Fruit fly (Drosophila melanogaster) whole organism, embryonic: ENCODE measurements around the gene CG9107.

Experiments used
- Adf1 ChIP-seq: fragments of 200-800 bp; sonication (Bioruptor generic); IDR thresholded peaks from 2 replicates; pipeline ENCODE4 v1.3.6; 2022; ENCODE audit warnings: missing biosample characterization, missing genetic modification characterization
- Atf6 ChIP-seq: fragments of 200-800 bp; sonication (Bioruptor generic); IDR thresholded peaks from 2 replicates; pipeline ENCODE4 v1.3.6; 2022; ENCODE audit warnings: missing biosample characterization, missing genetic modification characterization
- Bdp1 ChIP-seq: fragments of 200-800 bp; sonication (Bioruptor generic); optimal IDR thresholded peaks from 3 replicates; lab custom pipeline; 2016; ENCODE audit warnings: missing biosample characterization, missing genetic modification characterization
- CG10654 ChIP-seq: fragments of 200-800 bp; sonication (Bioruptor generic); optimal IDR thresholded peaks from 2 replicates; lab custom pipeline; 2016; ENCODE audit warnings: missing biosample characterization, missing genetic modification characterization
- CG1233 ChIP-seq: fragments of 200-800 bp; sonication (Bioruptor generic); optimal IDR thresholded peaks from 4 replicates; lab custom pipeline; 2018; ENCODE audit warnings: missing biosample characterization, mild to moderate bottlenecking, missing genetic modification characterization
- CG13287 ChIP-seq: fragments of 200-800 bp; sonication (Bioruptor generic); IDR thresholded peaks from 2 replicates; pipeline ENCODE4 v1.3.6; 2022; ENCODE audit warnings: missing biosample characterization, missing genetic modification characterization; ENCODE audit not compliant: partially characterized antibody
- CG13296 ChIP-seq: fragments of 200-800 bp; sonication (Bioruptor generic); optimal IDR thresholded peaks from 3 replicates; lab custom pipeline; 2018; ENCODE audit warnings: missing biosample characterization, mild to moderate bottlenecking, missing genetic modification characterization
- CG14014 ChIP-seq: fragments of 200-800 bp; sonication (Bioruptor generic); IDR thresholded peaks from 2 replicates; pipeline ENCODE4 v1.3.6; 2022; ENCODE audit warnings: missing biosample characterization, missing genetic modification characterization
- CG14441 ChIP-seq: fragments of 200-800 bp; sonication (Bioruptor generic); IDR thresholded peaks from 2 replicates; pipeline ENCODE4 v1.3.6; 2022; ENCODE audit warnings: missing biosample characterization, missing genetic modification characterization
- CG2116 ChIP-seq: fragments of 200-800 bp; sonication (Bioruptor generic); optimal IDR thresholded peaks from 3 replicates; lab custom pipeline; 2018; ENCODE audit warnings: missing biosample characterization, mild to moderate bottlenecking, missing genetic modification characterization
- CG2875 ChIP-seq: fragments of 200-800 bp; sonication (Bioruptor generic); optimal IDR thresholded peaks from 2 replicates; lab custom pipeline; 2017; ENCODE audit warnings: missing biosample characterization, mild to moderate bottlenecking, missing genetic modification characterization, missing genetic modification reagents
- CG3995 ChIP-seq: fragments of 200-800 bp; sonication (Bioruptor generic); optimal IDR thresholded peaks from 3 replicates; lab custom pipeline; 2016; ENCODE audit warnings: missing biosample characterization, missing genetic modification characterization
- CG6854 ChIP-seq: fragments of 200-800 bp; sonication (Bioruptor generic); optimal IDR thresholded peaks from 3 replicates; lab custom pipeline; 2017; ENCODE audit warnings: missing biosample characterization, mild to moderate bottlenecking, missing genetic modification characterization
- CG7271 ChIP-seq: fragments of 200-800 bp; sonication (Bioruptor generic); optimal IDR thresholded peaks from 2 replicates; lab custom pipeline; 2018; ENCODE audit warnings: missing biosample characterization, mild to moderate bottlenecking, missing genetic modification characterization, moderate library complexity
- CG7928 ChIP-seq: fragments of 200-800 bp; sonication (Bioruptor generic); optimal IDR thresholded peaks from 2 replicates; lab custom pipeline; 2017; ENCODE audit warnings: missing biosample characterization, mild to moderate bottlenecking, missing genetic modification characterization
- CG9817 ChIP-seq: fragments of 200-800 bp; sonication (Bioruptor generic); optimal IDR thresholded peaks from 2 replicates; lab custom pipeline; 2018; ENCODE audit warnings: missing biosample characterization, mild to moderate bottlenecking, missing genetic modification characterization, moderate library complexity
- Chrac-16 ChIP-seq: fragments of 200-800 bp; sonication (Bioruptor generic); optimal IDR thresholded peaks from 3 replicates; lab custom pipeline; 2016; ENCODE audit warnings: missing biosample characterization, missing genetic modification characterization
- CrebB ChIP-seq: fragments of 200-800 bp; sonication (Bioruptor generic); optimal IDR thresholded peaks from 3 replicates; lab custom pipeline; 2018; ENCODE audit warnings: missing biosample characterization, mild to moderate bottlenecking, missing genetic modification characterization
- Dip3 ChIP-seq: fragments of 200-800 bp; sonication (Bioruptor generic); optimal IDR thresholded peaks from 3 replicates; lab custom pipeline; 2016; ENCODE audit warnings: missing biosample characterization, missing genetic modification characterization
- E2f1 ChIP-seq: fragments of 200-800 bp; sonication (Bioruptor generic); IDR thresholded peaks from 2 replicates; pipeline ENCODE4 v1.3.6; 2022; ENCODE audit warnings: missing biosample characterization, missing genetic modification characterization
- Ets97D ChIP-seq: fragments of 200-800 bp; sonication (Bioruptor generic); optimal IDR thresholded peaks from 3 replicates; lab custom pipeline; 2016; ENCODE audit warnings: missing biosample characterization, missing genetic modification characterization
- GATAe ChIP-seq: fragments of 200-800 bp; sonication (Bioruptor generic); conservative IDR thresholded peaks from 2 replicates; pipeline ENCODE4 v1.3.6; 2022; ENCODE audit warnings: missing biosample characterization, missing genetic modification characterization
- Gug ChIP-seq: fragments of 200-800 bp; sonication (Bioruptor generic); IDR thresholded peaks from 4 replicates; pipeline ENCODE4 v1.3.6; 2022; ENCODE audit warnings: missing biosample characterization, missing genetic modification characterization
- HLH4C ChIP-seq: fragments of 200-800 bp; sonication (Bioruptor generic); IDR thresholded peaks from 3 replicates; pipeline ENCODE4 v1.3.6; 2022; ENCODE audit warnings: missing biosample characterization, missing genetic modification characterization; ENCODE audit not compliant: partially characterized antibody
- Hey ChIP-seq: fragments of 200-800 bp; sonication (Bioruptor generic); optimal IDR thresholded peaks from 3 replicates; lab custom pipeline; 2018; ENCODE audit warnings: missing biosample characterization, mild to moderate bottlenecking, missing genetic modification characterization
- MESR4 ChIP-seq: fragments of 200-800 bp; sonication (Bioruptor generic); optimal IDR thresholded peaks from 2 replicates; lab custom pipeline; 2018; ENCODE audit warnings: missing biosample characterization, mild to moderate bottlenecking, missing genetic modification characterization, moderate library complexity
- Max ChIP-seq: fragments of 200-800 bp; sonication (Bioruptor generic); optimal IDR thresholded peaks from 2 replicates; lab custom pipeline; 2016; ENCODE audit warnings: missing biosample characterization, mild to moderate bottlenecking, missing genetic modification characterization
- Med ChIP-seq: fragments of 200-800 bp; sonication (Bioruptor generic); peaks from one replicate; lab custom pipeline; 2016; ENCODE audit warnings: missing biosample characterization, missing genetic modification characterization, mild to moderate bottlenecking, inconsistent platforms, moderate library complexity
- Six4 ChIP-seq: fragments of 200-800 bp; sonication (Bioruptor generic); optimal IDR thresholded peaks from 2 replicates; lab custom pipeline; 2016; ENCODE audit warnings: missing biosample characterization, missing genetic modification characterization
- Tbp ChIP-seq: fragments of >200 bp; optimal IDR thresholded peaks from 2 replicates; lab custom pipeline; 2018; ENCODE audit warnings: missing biosample characterization, missing genetic modification characterization
- abd-A ChIP-seq: fragments of 200-800 bp; sonication (Bioruptor generic); optimal IDR thresholded peaks from 3 replicates; lab custom pipeline; 2019; ENCODE audit warnings: missing biosample characterization, mild to moderate bottlenecking, missing genetic modification characterization, moderate library complexity
- az2 ChIP-seq: fragments of 200-800 bp; sonication (Bioruptor generic); optimal IDR thresholded peaks from 3 replicates; lab custom pipeline; 2016; ENCODE audit warnings: missing biosample characterization, missing genetic modification characterization
- bab2 ChIP-seq: fragments of 200-800 bp; sonication (Bioruptor generic); optimal IDR thresholded peaks from 2 replicates; lab custom pipeline; 2016; ENCODE audit warnings: missing biosample characterization, missing genetic modification characterization
- bcd ChIP-seq: fragments of 200-800 bp; sonication (Bioruptor generic); optimal IDR thresholded peaks from 2 replicates; lab custom pipeline; 2017; ENCODE audit warnings: missing biosample characterization, mild to moderate bottlenecking, missing genetic modification characterization
- br ChIP-seq: fragments of >200 bp; optimal IDR thresholded peaks from 2 replicates; lab custom pipeline; 2017
- cas ChIP-seq: fragments of 200-800 bp; sonication (Bioruptor generic); IDR thresholded peaks from 2 replicates; pipeline ENCODE4 v1.3.6; 2022; ENCODE audit warnings: missing biosample characterization, missing genetic modification characterization
- dmrt11E ChIP-seq: fragments of 200-800 bp; sonication (Bioruptor generic); optimal IDR thresholded peaks from 3 replicates; lab custom pipeline; 2018; ENCODE audit warnings: missing biosample characterization, mild to moderate bottlenecking, missing genetic modification characterization, moderate library complexity
- ewg ChIP-seq: fragments of 200-800 bp; sonication (Bioruptor generic); optimal IDR thresholded peaks from 3 replicates; lab custom pipeline; 2017; ENCODE audit warnings: mild to moderate bottlenecking, missing biosample characterization, missing genetic modification reagents, missing genetic modification characterization
- hkb ChIP-seq, 2 experiments: fragments of 200-800 bp in 1 of 2; fragments of >200 bp in 1 of 2; sonication (Bioruptor generic) in 1 of 2; IDR thresholded peaks in 1 of 2; optimal IDR thresholded peaks in 1 of 2; 2 replicates each; pipeline versions ENCODE4 v1.3.6 to Lab custom; 2017 to 2022; ENCODE audit warnings: missing biosample characterization in 1 of 2, missing genetic modification characterization in 1 of 2
- hth ChIP-seq: fragments of >200 bp; optimal IDR thresholded peaks from 2 replicates; lab custom pipeline; 2017; ENCODE audit warnings: inconsistent platforms
- org-1 ChIP-seq: fragments of 200-800 bp; sonication (Bioruptor generic); optimal IDR thresholded peaks from 2 replicates; lab custom pipeline; 2017; ENCODE audit warnings: missing biosample characterization, missing genetic modification characterization
- pnt ChIP-seq: fragments of 200-800 bp; sonication (Bioruptor generic); optimal IDR thresholded peaks from 3 replicates; lab custom pipeline; 2016; ENCODE audit warnings: missing biosample characterization, missing genetic modification characterization
- prd ChIP-seq, 3 experiments: fragments of >200 bp in 2 of 3; fragments of 200-800 bp in 1 of 3; sonication (Bioruptor generic) in 1 of 3; optimal IDR thresholded peaks in 2 of 3; IDR thresholded peaks in 1 of 3; 2 replicates in 2 of 3; 3 replicates in 1 of 3; pipeline versions ENCODE4 v1.3.6 to Lab custom; 2017 to 2022; ENCODE audit warnings: missing biosample characterization in 1 of 3, missing genetic modification characterization in 1 of 3
- ro ChIP-seq: fragments of 200-800 bp; sonication (Bioruptor generic); IDR thresholded peaks from 2 replicates; pipeline ENCODE4 v1.3.6; 2022; ENCODE audit warnings: missing biosample characterization, missing genetic modification characterization
- row ChIP-seq: fragments of 200-800 bp; sonication (Bioruptor generic); IDR thresholded peaks from 3 replicates; pipeline ENCODE4 v1.3.6; 2022; ENCODE audit warnings: missing biosample characterization, missing genetic modification characterization
- run ChIP-seq: fragments of 200-800 bp; sonication (Bioruptor generic); optimal IDR thresholded peaks from 3 replicates; lab custom pipeline; 2018; ENCODE audit warnings: missing biosample characterization, mild to moderate bottlenecking, missing genetic modification characterization
- sd ChIP-seq: fragments of 200-800 bp; sonication (Bioruptor generic); optimal IDR thresholded peaks from 3 replicates; lab custom pipeline; 2018; ENCODE audit warnings: missing biosample characterization, mild to moderate bottlenecking, missing genetic modification characterization, moderate library complexity
- slou ChIP-seq: fragments of 200-800 bp; sonication (Bioruptor generic); optimal IDR thresholded peaks from 3 replicates; lab custom pipeline; 2016; ENCODE audit warnings: missing biosample characterization, missing genetic modification characterization
- tll ChIP-seq, 2 experiments: fragments of 200-800 bp in 1 of 2; fragments of >200 bp in 1 of 2; sonication (Bioruptor generic) in 1 of 2; optimal IDR thresholded peaks; 2 replicates each; lab custom pipeline; 2017 to 2019; ENCODE audit warnings: missing biosample characterization in 2 of 2, missing genetic modification characterization in 2 of 2, mild to moderate bottlenecking in 1 of 2, moderate library complexity in 1 of 2

The CG9107 gene

DNA sequence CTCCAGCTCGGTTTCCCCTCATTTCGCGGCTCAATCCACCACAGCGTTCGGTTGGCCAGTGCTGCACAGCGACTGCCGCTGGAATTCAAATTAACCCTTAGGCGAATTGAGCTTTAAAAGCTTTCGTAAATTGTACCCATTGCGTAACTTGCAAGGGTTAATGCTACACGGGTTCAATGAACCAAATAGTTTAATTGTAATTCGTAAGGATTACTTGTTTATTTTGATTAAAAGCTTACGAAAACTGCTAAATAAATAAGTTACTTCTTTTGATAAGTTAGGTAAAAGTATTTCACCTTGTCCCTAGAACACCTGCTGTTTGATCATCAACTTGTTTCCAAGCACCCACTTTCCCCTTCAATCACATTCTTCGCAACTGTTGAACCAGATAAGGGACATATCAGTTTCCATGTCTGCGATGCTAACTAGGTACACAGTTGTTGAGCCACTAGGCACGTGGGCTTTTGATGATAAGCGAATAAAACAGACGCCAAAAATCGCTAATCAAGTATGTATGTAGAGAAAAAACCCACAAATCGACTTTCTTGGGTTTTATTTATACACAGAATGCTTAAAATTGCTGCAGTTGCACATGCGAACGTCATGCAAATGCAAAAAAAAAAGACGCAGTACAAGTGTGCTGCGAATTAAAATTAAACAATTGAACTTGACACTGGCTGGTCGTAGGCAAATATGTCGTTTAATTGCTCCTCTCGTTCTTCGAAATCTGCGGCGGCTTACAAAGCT lies 21.8 kb upstream of the CG9107 start, which contains the start of gene Pfas (continued):
- TF ChIP-seq bcd (GFP tag; lab: Kevin White, UChicago) (peak; percentile 40), sd (tag; lab: Kevin White, UChicago) (peak; percentile 90), hkb (optimal IDR thresholded peaks at IDR 0.05; lab: Kevin White, UChicago) (no peak), hkb (GFP tag; IDR thresholded peaks at IDR 0.05; lab: Robert Waterston, UW) (no peak; the same call in 1 of the 2 replicates), Med (GFP tag; lab: Kevin White, UChicago) (peak; percentile 96), dmrt11E (tag; lab: Kevin White, UChicago) (no peak), abd-A (tag; lab: Kevin White, UChicago) (no peak), tll (GFP tag; optimal IDR thresholded peaks at IDR 0.05; lab: Kevin White, UChicago) (no peak), HLH4C (no peak), hth (lab: Kevin White, UChicago) (no peak), GATAe (GFP tag; lab: Robert Waterston, UW) (no peak), CG3995 (GFP tag; lab: Kevin White, UChicago) (no peak), CG14014 (peak; percentile 42; the same call in 1 of the 2 replicates), MESR4 (GFP tag; lab: Kevin White, UChicago) (peak; percentile 25), E2f1 (GFP tag; lab: Robert Waterston, UW) (peak; percentile 22; the same call in 1 of the 2 replicates), slou (no peak), Atf6 (peak; percentile 61), CG14441 (GFP tag; lab: Robert Waterston, UW) (no peak), Tbp (no peak), CG9817 (peak; percentile 31), Ets97D (GFP tag; lab: Kevin White, UChicago) (peak; percentile 33), CG7928 (peak; percentile 10), Max (GFP tag; lab: Kevin White, UChicago) (peak; percentile 33), row (GFP tag; lab: Robert Waterston, UW) (peak; percentile 82), prd (optimal IDR thresholded peaks at IDR 0.05; lab: Kevin White, UChicago) (no peak), prd (GFP tag; IDR thresholded peaks at IDR 0.05; lab: Robert Waterston, UW) (0 out of 3 replicates have a peak, but pooled peaks have one; percentile 35), cas (GFP tag; lab: Robert Waterston, UW) (no peak), org-1 (peak; percentile 25), CG13296 (GFP tag; lab: Kevin White, UChicago) (peak; percentile 26), CG6854 (GFP tag; lab: Kevin White, UChicago) (no peak), az2 (GFP tag; lab: Kevin White, UChicago) (peak; percentile 42), Chrac-16 (GFP tag; lab: Kevin White, UChicago) (peak; percentile 28), ewg (GFP tag; lab: Kevin White, UChicago) (peak; percentile 6), CG1233 (GFP tag; lab: Kevin White, UChicago) (peak; percentile 54), bab2 (peak; percentile 5), CG10654 (GFP tag; lab: Kevin White, UChicago) (peak; percentile 30), Gug (GFP tag; lab: Robert Waterston, UW) (0 out of 4 replicates have a peak, but pooled peaks have one; percentile 17), run (tag; lab: Kevin White, UChicago) (no peak), CG7271 (tag; lab: Kevin White, UChicago) (no peak), Bdp1 (GFP tag; lab: Kevin White, UChicago) (no peak), CrebB (tag; lab: Kevin White, UChicago) (peak; percentile 66), Adf1 (0 out of 2 replicates have a peak, but pooled peaks have one; percentile 34), Hey (peak; percentile 35), Dip3 (peak; percentile 61), pnt (peak; percentile 3), CG2116 (GFP tag; lab: Kevin White, UChicago) (no peak), CG13287 (no peak), ro (no peak), br (lab: Kevin White, UChicago) (no peak), CG2875 (no peak), Six4 (GFP tag; lab: Kevin White, UChicago) (peak; percentile 30)
